Fruit fly (Drosophila melanogaster) whole organism, embryonic: ENCODE data around the gene Chd1.

ENCODE experiments used
- Antp ChIP-seq: fragments of 200-800 bp; sonication (Bioruptor generic); optimal IDR thresholded peaks from 3 replicates; lab custom pipeline; 2016; ENCODE audit warnings: missing biosample characterization, missing genetic modification characterization
- Bgb ChIP-seq: fragments of 200-800 bp; sonication (Bioruptor generic); IDR thresholded peaks from 2 replicates; pipeline ENCODE4 v1.3.6; 2022; ENCODE audit warnings: missing biosample characterization, missing genetic modification characterization; ENCODE audit not compliant: partially characterized antibody
- CG10431 ChIP-seq: fragments of 200-800 bp; sonication (Bioruptor generic); optimal IDR thresholded peaks from 3 replicates; lab custom pipeline; 2018; ENCODE audit warnings: missing biosample characterization, mild to moderate bottlenecking, missing genetic modification characterization
- CG11247 ChIP-seq: fragments of 200-800 bp; sonication (Bioruptor generic); IDR thresholded peaks from 2 replicates; pipeline ENCODE4 v1.3.6; 2022; ENCODE audit warnings: missing biosample characterization, missing genetic modification characterization
- CG12071 ChIP-seq: fragments of 200-800 bp; sonication (Bioruptor generic); optimal IDR thresholded peaks from 3 replicates; lab custom pipeline; 2018; ENCODE audit warnings: missing biosample characterization, mild to moderate bottlenecking, missing genetic modification characterization
- CG12155 ChIP-seq: fragments of 200-800 bp; sonication (Bioruptor generic); optimal IDR thresholded peaks from 3 replicates; lab custom pipeline; 2016; ENCODE audit warnings: missing biosample characterization, missing genetic modification characterization
- CG13624 ChIP-seq: fragments of 200-800 bp; sonication (Bioruptor generic); optimal IDR thresholded peaks from 2 replicates; lab custom pipeline; 2016; ENCODE audit warnings: missing biosample characterization, missing genetic modification characterization
- CG14710 ChIP-seq: fragments of 200-800 bp; sonication (Bioruptor generic); optimal IDR thresholded peaks from 3 replicates; lab custom pipeline; 2019; ENCODE audit warnings: missing biosample characterization, mild to moderate bottlenecking, missing genetic modification characterization, moderate library complexity
- CG15696 ChIP-seq: fragments of 200-800 bp; sonication (Bioruptor generic); optimal IDR thresholded peaks from 2 replicates; lab custom pipeline; 2019; ENCODE audit warnings: missing biosample characterization, mild to moderate bottlenecking, missing genetic modification characterization, moderate library complexity
- CG17361 ChIP-seq: fragments of 200-800 bp; sonication (Bioruptor generic); IDR thresholded peaks from 3 replicates; pipeline ENCODE4 v1.3.6; 2022; ENCODE audit warnings: missing biosample characterization, missing genetic modification characterization
- CG17612 ChIP-seq: fragments of 200-800 bp; sonication (Bioruptor generic); IDR thresholded peaks from 2 replicates; pipeline ENCODE4 v1.3.6; 2022; ENCODE audit warnings: missing biosample characterization, missing genetic modification characterization
- CG1832 ChIP-seq: fragments of 200-800 bp; sonication (Bioruptor generic); optimal IDR thresholded peaks from 2 replicates; lab custom pipeline; 2017; ENCODE audit warnings: missing biosample characterization, mild to moderate bottlenecking, missing genetic modification characterization, inconsistent platforms
- CG2712 ChIP-seq: fragments of 200-800 bp; optimal IDR thresholded peaks from 3 replicates; lab custom pipeline; 2019; ENCODE audit warnings: missing biosample characterization, mild to moderate bottlenecking, missing genetic modification characterization, moderate library complexity
- CG30020 ChIP-seq: fragments of 200-800 bp; optimal IDR thresholded peaks from 2 replicates; lab custom pipeline; 2019; ENCODE audit warnings: missing biosample characterization, mild to moderate bottlenecking, missing genetic modification characterization, moderate library complexity
- CG32532 ChIP-seq: fragments of 200-800 bp; sonication (Bioruptor generic); IDR thresholded peaks from 2 replicates; pipeline ENCODE4 v1.3.6; 2022; ENCODE audit warnings: missing biosample characterization, missing genetic modification characterization
- CG32767 ChIP-seq: fragments of 200-800 bp; sonication (Bioruptor generic); IDR thresholded peaks from 2 replicates; pipeline ENCODE4 v1.3.6; 2022; ENCODE audit warnings: missing biosample characterization, missing genetic modification characterization
- CG4617 ChIP-seq: fragments of 200-800 bp; sonication (Bioruptor generic); optimal IDR thresholded peaks from 3 replicates; lab custom pipeline; 2016; ENCODE audit warnings: missing biosample characterization, missing genetic modification characterization, borderline replicate concordance
- CG6175 ChIP-seq: fragments of 200-800 bp; sonication (Bioruptor generic); IDR thresholded peaks from 3 replicates; pipeline ENCODE4 v1.3.6; 2022; ENCODE audit warnings: missing biosample characterization, missing genetic modification characterization
- CG7786 ChIP-seq: fragments of 200-800 bp; sonication (Bioruptor generic); optimal IDR thresholded peaks from 2 replicates; lab custom pipeline; 2016; ENCODE audit warnings: missing biosample characterization, missing genetic modification characterization
- CG7987 ChIP-seq: fragments of 200-800 bp; sonication (Bioruptor generic); optimal IDR thresholded peaks from 2 replicates; lab custom pipeline; 2018; ENCODE audit warnings: missing biosample characterization, mild to moderate bottlenecking, missing genetic modification characterization, moderate library complexity
- CG8290 ChIP-seq, 3 experiments: fragments of 200-800 bp; sonication (Bioruptor generic); optimal IDR thresholded peaks; 2 replicates each; lab custom pipeline; 2016 to 2019; ENCODE audit warnings: missing biosample characterization in 3 of 3, missing genetic modification characterization in 3 of 3, mild to moderate bottlenecking in 2 of 3, moderate library complexity in 1 of 3
- CG9797 ChIP-seq: fragments of 200-800 bp; sonication (Bioruptor generic); optimal IDR thresholded peaks from 3 replicates; lab custom pipeline; 2018; ENCODE audit warnings: missing biosample characterization, mild to moderate bottlenecking, missing genetic modification characterization
- CTCF ChIP-seq: fragments of 200-800 bp; sonication (Bioruptor generic); optimal IDR thresholded peaks from 2 replicates; lab custom pipeline; 2017; ENCODE audit warnings: missing biosample characterization, mild to moderate bottlenecking, missing genetic modification characterization, moderate library complexity
- Doc2 ChIP-seq: fragments of 200-800 bp; sonication (Bioruptor generic); IDR thresholded peaks from 2 replicates; pipeline ENCODE4 v1.3.6; 2022; ENCODE audit warnings: missing biosample characterization, missing genetic modification characterization
- Dp ChIP-seq: fragments of 200-800 bp; sonication (Bioruptor generic); optimal IDR thresholded peaks from 2 replicates; lab custom pipeline; 2018; ENCODE audit warnings: missing biosample characterization, mild to moderate bottlenecking, missing genetic modification characterization, moderate library complexity
- Fer1 ChIP-seq: fragments of 200-800 bp; sonication (Bioruptor generic); optimal IDR thresholded peaks from 2 replicates; lab custom pipeline; 2017; ENCODE audit warnings: missing biosample characterization, mild to moderate bottlenecking, missing genetic modification characterization
- NC2β ChIP-seq: fragments of 200-800 bp; sonication (Bioruptor generic); optimal IDR thresholded peaks from 2 replicates; lab custom pipeline; 2016; ENCODE audit warnings: missing biosample characterization, missing genetic modification characterization
- corto ChIP-seq: fragments of 200-800 bp; sonication (Bioruptor generic); optimal IDR thresholded peaks from 2 replicates; lab custom pipeline; 2016; ENCODE audit warnings: missing biosample characterization, mild to moderate bottlenecking, missing genetic modification characterization, moderate library complexity
- dimm ChIP-seq: fragments of 200-800 bp; sonication (Bioruptor generic); IDR thresholded peaks from 2 replicates; pipeline ENCODE4 v1.3.6; 2022; ENCODE audit warnings: missing biosample characterization, missing genetic modification characterization
- hb ChIP-seq: fragments of 200-800 bp; sonication (Bioruptor generic); IDR thresholded peaks from 3 replicates; pipeline ENCODE4 v1.3.6; 2022; ENCODE audit warnings: missing biosample characterization, missing genetic modification characterization; ENCODE audit not compliant: partially characterized antibody
- jumu ChIP-seq: fragments of 200-800 bp; sonication (Bioruptor generic); optimal IDR thresholded peaks from 3 replicates; lab custom pipeline; 2016; ENCODE audit warnings: missing biosample characterization, missing genetic modification characterization
- lbe ChIP-seq: fragments of 200-800 bp; sonication (Bioruptor generic); optimal IDR thresholded peaks from 2 replicates; lab custom pipeline; 2016; ENCODE audit warnings: missing biosample characterization, mild to moderate bottlenecking, missing genetic modification characterization
- nerfin-2 ChIP-seq: fragments of 200-800 bp; sonication (Bioruptor generic); IDR thresholded peaks from 2 replicates; pipeline ENCODE4 v1.3.6; 2022; ENCODE audit warnings: missing biosample characterization, missing genetic modification characterization; ENCODE audit not compliant: partially characterized antibody
- org-1 ChIP-seq: fragments of 200-800 bp; sonication (Bioruptor generic); optimal IDR thresholded peaks from 2 replicates; lab custom pipeline; 2017; ENCODE audit warnings: missing biosample characterization, missing genetic modification characterization
- pho ChIP-seq: fragments of 200-800 bp; sonication (Bioruptor generic); optimal IDR thresholded peaks from 2 replicates; lab custom pipeline; 2016; ENCODE audit warnings: missing biosample characterization, missing genetic modification characterization
- prd ChIP-seq, 3 experiments: fragments of >200 bp in 2 of 3; fragments of 200-800 bp in 1 of 3; sonication (Bioruptor generic) in 1 of 3; optimal IDR thresholded peaks in 2 of 3; IDR thresholded peaks in 1 of 3; 2 replicates in 2 of 3; 3 replicates in 1 of 3; pipeline versions ENCODE4 v1.3.6 to Lab custom; 2017 to 2022; ENCODE audit warnings: missing biosample characterization in 1 of 3, missing genetic modification characterization in 1 of 3
- pzg ChIP-seq: fragments of 200-800 bp; sonication (Bioruptor generic); optimal IDR thresholded peaks from 3 replicates; lab custom pipeline; 2018; ENCODE audit warnings: missing biosample characterization, mild to moderate bottlenecking, missing genetic modification characterization, moderate library complexity
- ro ChIP-seq: fragments of 200-800 bp; sonication (Bioruptor generic); IDR thresholded peaks from 2 replicates; pipeline ENCODE4 v1.3.6; 2022; ENCODE audit warnings: missing biosample characterization, missing genetic modification characterization
- salm ChIP-seq: fragments of 200-800 bp; sonication (Bioruptor generic); optimal IDR thresholded peaks from 2 replicates; lab custom pipeline; 2018; ENCODE audit warnings: missing biosample characterization, mild to moderate bottlenecking, missing genetic modification characterization
- sens ChIP-seq: fragments of 200-800 bp; sonication (Bioruptor generic); peaks from one replicate; lab custom pipeline; 2016; ENCODE audit warnings: missing biosample characterization, missing genetic modification characterization
- so ChIP-seq: fragments of 200-800 bp; sonication (Bioruptor generic); IDR thresholded peaks from 3 replicates; pipeline ENCODE4 v1.3.6; 2022; ENCODE audit warnings: missing biosample characterization, missing genetic modification characterization
- tup ChIP-seq: fragments of 200-800 bp; sonication (Bioruptor generic); optimal IDR thresholded peaks from 2 replicates; lab custom pipeline; 2016; ENCODE audit warnings: missing biosample characterization, mild to moderate bottlenecking, missing genetic modification characterization, moderate library complexity
- vnd ChIP-seq: fragments of 200-800 bp; sonication (Bioruptor generic); IDR thresholded peaks from 3 replicates; pipeline ENCODE4 v1.3.6; 2022; ENCODE audit warnings: missing biosample characterization, missing genetic modification characterization; ENCODE audit not compliant: partially characterized antibody

Chd1 gene

DNA sequence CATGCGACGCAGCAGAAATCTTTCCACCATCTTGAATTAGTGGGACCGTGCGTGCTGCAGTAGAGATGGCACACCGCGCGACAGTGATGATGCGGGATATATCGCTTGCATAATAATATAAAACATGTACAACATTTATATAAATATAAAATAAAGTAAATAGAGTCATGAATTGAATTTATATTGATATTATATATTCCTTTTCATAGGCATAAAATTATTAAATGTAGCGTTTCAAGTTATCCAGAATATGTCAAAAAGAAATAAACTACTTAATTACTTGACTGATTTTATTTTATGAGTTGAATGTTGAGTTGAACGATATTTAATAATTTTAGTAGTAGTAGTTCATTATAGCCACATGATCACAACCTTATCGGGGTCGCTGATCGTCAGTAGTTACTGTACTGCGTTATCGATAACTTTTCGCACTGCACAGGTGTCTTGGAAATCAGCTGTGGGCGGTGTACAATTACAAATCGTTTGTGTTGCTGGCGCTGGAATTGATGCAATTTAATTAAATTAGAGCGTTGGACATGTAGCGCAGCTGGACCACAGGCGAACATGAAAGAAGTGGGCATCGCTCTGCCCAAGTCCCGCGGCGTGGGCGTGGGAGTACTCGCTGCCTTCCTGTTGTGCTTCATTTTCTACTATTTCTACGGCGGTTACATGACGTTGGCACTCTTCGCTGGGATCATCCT is at the start of gene Chd1, which contains the start of gene Bem46 (continued):
- TF ChIP-seq CG12155 (GFP tag; lab: Kevin White, UChicago) (peak; percentile 88), lbe (peak; percentile 36), CG7987 (GFP tag; lab: Kevin White, UChicago) (peak; percentile 54), CG17361 (GFP tag; lab: Robert Waterston, UW) (peak; percentile 96), CG12071 (GFP tag; lab: Kevin White, UChicago) (peak; percentile 14), CG32767 (GFP tag; lab: Robert Waterston, UW) (peak; percentile 54; the same call in 1 of the 2 replicates), vnd (no peak), nerfin-2 (no peak), CG7786 (GFP tag; lab: Kevin White, UChicago) (peak; percentile 76), org-1 (GFP tag; lab: Kevin White, UChicago) (peak; percentile 64), salm (tag; lab: Kevin White, UChicago) (peak; percentile 47), prd (optimal IDR thresholded peaks at IDR 0.05; lab: Kevin White, UChicago) (no peak), prd (GFP tag; IDR thresholded peaks at IDR 0.05; lab: Robert Waterston, UW) (peak; percentile 91), dimm (GFP tag; lab: Robert Waterston, UW) (peak; percentile 65; the same call in 1 of the 2 replicates), CG8290 (GFP tag; optimal IDR thresholded peaks at IDR 0.05; lab: Kevin White, UChicago) (peak; percentile 55), CG8290 (tag; optimal IDR thresholded peaks at IDR 0.05; lab: Kevin White, UChicago) (no peak), CG2712 (peak; percentile 92), Dp (GFP tag; lab: Kevin White, UChicago) (no peak), Bgb (GFP tag; lab: Robert Waterston, UW) (no peak), corto (GFP tag; lab: Kevin White, UChicago) (no peak), so (GFP tag; lab: Robert Waterston, UW) (peak; percentile 78), sens (GFP tag; lab: Kevin White, UChicago) (peak; percentile 94), jumu (peak; percentile 69), CTCF (GFP tag; lab: Kevin White, UChicago) (no peak), CG32532 (GFP tag; lab: Robert Waterston, UW) (peak; percentile 89), pho (GFP tag; lab: Kevin White, UChicago) (peak; percentile 75), CG17612 (GFP tag; lab: Robert Waterston, UW) (peak; percentile 77), hb (GFP tag; lab: Robert Waterston, UW) (no peak), CG9797 (GFP tag; lab: Kevin White, UChicago) (peak; percentile 83), Antp (GFP tag; lab: Kevin White, UChicago) (peak; percentile 80), CG15696 (tag; lab: Kevin White, UChicago) (peak; percentile 79), CG10431 (peak; percentile 70), pzg (GFP tag; lab: Kevin White, UChicago) (peak; percentile 39), tup (GFP tag; lab: Kevin White, UChicago) (peak; percentile 50), CG11247 (GFP tag; lab: Robert Waterston, UW) (peak; percentile 71; the same call in 1 of the 2 replicates), CG14710 (peak; percentile 91), CG6175 (GFP tag; lab: Robert Waterston, UW) (peak; percentile 73; the same call in 1 of the 3 replicates), CG13624 (GFP tag; lab: Kevin White, UChicago) (peak; percentile 63), NC2β (peak; percentile 48), CG1832 (GFP tag; lab: Kevin White, UChicago) (no peak), Doc2 (GFP tag; lab: Robert Waterston, UW) (0 out of 2 replicates have a peak, but pooled peaks have one; percentile 60), Fer1 (GFP tag; lab: Kevin White, UChicago) (peak; percentile 72), ro (peak; percentile 74), CG30020 (peak; percentile 82), CG4617 (GFP tag; lab: Kevin White, UChicago) (peak; percentile 70)
- TF ChIP-seq, all 482 proteins: peak for 353
